Worm (Caenorhabditis elegans): Measurements from ENCODE around the gene col-13.

Gene col-13

DNA sequence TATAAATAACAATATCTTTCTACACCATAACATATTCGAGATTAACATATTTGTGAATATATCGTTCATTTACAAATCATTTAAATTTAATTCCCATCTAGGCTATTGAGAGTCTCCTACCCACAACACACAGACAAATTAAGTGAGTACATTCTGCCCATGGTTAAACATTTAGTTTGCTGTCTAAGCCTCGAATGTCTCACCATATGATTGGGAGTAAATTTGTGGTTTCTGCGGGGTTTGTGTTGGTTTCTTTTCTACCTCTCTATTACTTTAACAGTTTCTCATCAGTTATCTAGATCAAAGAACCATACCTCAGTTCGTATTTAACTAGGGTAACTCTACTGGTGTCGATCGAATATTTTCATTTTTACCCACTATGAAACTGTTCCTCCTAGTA lies 23.3 kb downstream of the col-13 start, which contains the start of gene ugt-2:
ugt-2 (plus strand) TSS at position 371 of the 400 bp plus-strand sequence.
- TF ChIP-seq nhr-232 (tag; optimal IDR thresholded peaks at IDR 0.05) (no peak), ceh-2 (tag; optimal IDR thresholded peaks at IDR 0.05) (no peak), elt-2 (tag; optimal IDR thresholded peaks at IDR 0.05) (no peak), ceh-6 (GFP tag; optimal IDR thresholded peaks at IDR 0.05) (no peak), ceh-48 (tag; optimal IDR thresholded peaks at IDR 0.05) (no peak), rnt-1 (tag; optimal IDR thresholded peaks at IDR 0.05) (no peak), unc-86 (tag; optimal IDR thresholded peaks at IDR 0.05) (no peak), ama-1 (optimal IDR thresholded peaks at IDR 0.05) (no peak)

DNA sequence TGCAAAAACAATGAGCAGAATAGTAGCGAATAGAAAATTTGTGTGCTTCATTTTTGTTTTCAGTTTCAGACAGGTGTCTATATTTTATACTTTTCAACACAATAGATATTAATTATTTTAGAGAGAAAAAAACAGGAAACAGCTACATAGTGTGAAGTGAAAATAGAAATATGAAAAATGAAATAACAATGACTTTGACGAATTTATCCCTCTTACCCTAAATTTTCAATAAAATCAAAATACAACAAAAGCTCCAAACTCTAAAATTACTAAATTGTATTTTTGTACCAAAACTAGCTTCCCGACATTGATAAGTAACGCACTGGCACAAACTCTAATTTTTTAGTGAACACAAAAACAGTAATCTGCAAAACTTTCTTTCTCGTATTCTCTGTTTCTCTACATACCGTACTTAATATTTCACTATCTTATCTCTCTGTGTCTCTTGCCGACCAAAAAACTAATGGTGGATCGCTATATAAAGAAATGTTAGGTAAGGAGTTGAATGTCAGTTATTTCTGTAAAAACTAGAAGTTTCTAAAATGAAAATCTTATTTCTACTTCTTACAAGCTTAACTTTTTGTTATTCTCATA lies 26.4 kb downstream of the col-13 start, which contains the start of the genes col-151 and ugt-1:
col-151 (minus strand) TSS at position 51 of the 594 bp plus-strand sequence.
ugt-1 (plus strand) TSS at position 491 of the 594 bp plus-strand sequence.
- TF ChIP-seq sox-4 (tag; optimal IDR thresholded peaks at IDR 0.05) (no peak), ceh-2 (tag; optimal IDR thresholded peaks at IDR 0.05) (no peak), ceh-24 (tag; optimal IDR thresholded peaks at IDR 0.05) (no peak), F13H6.1 (tag; optimal IDR thresholded peaks at IDR 0.05) (no peak), fax-1 (tag; optimal IDR thresholded peaks at IDR 0.05) (no peak), unc-3 (GFP tag; conservative IDR thresholded peaks at IDR 0.05) (no peak), unc-3 (tag; optimal IDR thresholded peaks at IDR 0.05) (no peak), lim-6 (tag; optimal IDR thresholded peaks at IDR 0.05) (no peak), rnt-1 (tag; optimal IDR thresholded peaks at IDR 0.05) (no peak), pat-9 (tag; optimal IDR thresholded peaks at IDR 0.05) (no peak), ama-1 (optimal IDR thresholded peaks at IDR 0.05) (no peak), odd-2 (tag; optimal IDR thresholded peaks at IDR 0.05) (no peak), C08G9.2 (tag; optimal IDR thresholded peaks at IDR 0.05) (no peak), fkh-10 (GFP tag; optimal IDR thresholded peaks at IDR 0.05) (no peak), ceh-9 (tag; optimal IDR thresholded peaks at IDR 0.05) (no peak), hlh-6 (tag; optimal IDR thresholded peaks at IDR 0.05) (no peak), K02D7.2 (tag; optimal IDR thresholded peaks at IDR 0.05) (no peak), pha-4 (tag; optimal IDR thresholded peaks at IDR 0.05) (no peak)

DNA sequence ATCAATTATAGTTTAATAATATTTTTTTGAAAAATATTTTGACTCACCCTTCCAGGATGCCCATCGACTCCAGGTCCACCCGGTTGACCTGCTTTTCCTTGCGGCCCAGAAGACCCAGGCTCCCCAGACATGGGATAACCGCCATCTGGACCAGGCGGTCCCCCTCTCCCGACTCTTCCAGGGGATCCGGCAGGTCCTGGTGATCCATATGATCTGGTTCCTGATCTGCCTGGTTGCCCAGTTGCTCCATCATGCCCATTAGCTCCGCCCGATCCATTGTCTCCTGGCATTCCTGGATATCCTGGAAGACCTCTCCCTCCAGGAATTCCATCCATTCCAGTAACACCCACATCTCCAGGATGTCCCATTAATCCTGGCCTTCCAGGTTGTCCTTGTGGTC lies 28.0 kb downstream of the col-13 start:
- TF ChIP-seq ref-2 (tag; optimal IDR thresholded peaks at IDR 0.05) (no peak), pha-4 (tag; optimal IDR thresholded peaks at IDR 0.05) (no peak), sox-2 (GFP tag; IDR thresholded peaks at IDR 0.05) (no peak), che-1 (tag; optimal IDR thresholded peaks at IDR 0.05) (no peak), hlh-13 (GFP tag; optimal IDR thresholded peaks at IDR 0.05) (no peak), ceh-2 (tag; optimal IDR thresholded peaks at IDR 0.05) (no peak), hlh-8 (tag; optimal IDR thresholded peaks at IDR 0.05) (no peak), Y22D7AL.16 (tag; optimal IDR thresholded peaks at IDR 0.05) (no peak), dmd-4 (tag; optimal IDR thresholded peaks at IDR 0.05; ENCODE audit: borderline replicate concordance) (no peak), hlh-6 (tag; optimal IDR thresholded peaks at IDR 0.05) (no peak), ceh-18 (tag; optimal IDR thresholded peaks at IDR 0.05) (no peak), ceh-31 (tag; optimal IDR thresholded peaks at IDR 0.05) (no peak), dve-1 (tag; optimal IDR thresholded peaks at IDR 0.05) (no peak)

DNA sequence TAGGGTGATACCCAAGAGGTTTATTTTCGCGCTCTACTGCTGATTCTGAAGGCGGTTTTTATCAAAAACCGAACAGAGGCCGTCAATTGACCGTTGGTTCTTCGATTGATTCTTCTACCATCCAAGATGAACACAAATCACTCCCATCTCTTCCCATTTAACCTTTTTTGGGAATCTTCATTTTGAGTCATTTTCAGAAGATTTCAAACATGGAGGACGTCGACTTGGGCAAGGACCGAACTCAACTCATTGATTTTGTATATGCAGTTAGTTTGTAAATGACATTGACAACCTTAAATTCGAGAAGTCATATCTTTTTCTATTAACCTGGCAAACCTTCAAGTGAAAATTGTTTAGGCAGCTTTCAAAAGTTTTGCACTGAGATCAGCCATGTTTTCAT lies 33.4 kb downstream of the col-13 start, which contains the start of gene AC3.5:
AC3.5 (plus strand) TSS at position 210 of the 400 bp plus-strand sequence.
- TF ChIP-seq gmeb-2 (tag; optimal IDR thresholded peaks at IDR 0.05) (no peak), odd-2 (tag; optimal IDR thresholded peaks at IDR 0.05) (no peak), lin-11 (tag; optimal IDR thresholded peaks at IDR 0.05) (no peak), unc-3 (GFP tag; conservative IDR thresholded peaks at IDR 0.05) (no peak), unc-3 (tag; optimal IDR thresholded peaks at IDR 0.05) (no peak)

ce11 chrV:10387412-10387811 lies 34.3 kb downstream of the col-13 start:
- TF ChIP-seq hlh-30 (tag; optimal IDR thresholded peaks at IDR 0.05; ENCODE audit: insufficient read depth), result no peak
- TF ChIP-seq tbx-7 (tag; optimal IDR thresholded peaks at IDR 0.05), result no peak
- TF ChIP-seq mec-3 (tag; optimal IDR thresholded peaks at IDR 0.05; ENCODE audit: borderline replicate concordance), result no peak
- no peak for TF ChIP-seq unc-42 (tag; optimal IDR thresholded peaks at IDR 0.05)
- no peak for TF ChIP-seq dve-1 (tag; optimal IDR thresholded peaks at IDR 0.05)
- TF ChIP-seq fkh-6 (tag; optimal IDR thresholded peaks at IDR 0.05), result no peak
- no peak for TF ChIP-seq madf-2 (tag; optimal IDR thresholded peaks at IDR 0.05)
- TF ChIP-seq zip-5 (tag; optimal IDR thresholded peaks at IDR 0.05), result no peak
- TF ChIP-seq hlh-6 (tag; optimal IDR thresholded peaks at IDR 0.05), result no peak
- no peak for TF ChIP-seq pat-9 (tag; optimal IDR thresholded peaks at IDR 0.05)
- TF ChIP-seq unc-86 (tag; optimal IDR thresholded peaks at IDR 0.05), result no peak
- no peak for TF ChIP-seq unc-55 (GFP tag; optimal IDR thresholded peaks at IDR 0.05)
- TF ChIP-seq ztf-16 (tag; optimal IDR thresholded peaks at IDR 0.05), result no peak
- no peak for TF ChIP-seq lim-6 (tag; optimal IDR thresholded peaks at IDR 0.05)
- TF ChIP-seq ceh-30 (tag; optimal IDR thresholded peaks at IDR 0.05), result no peak
- no peak for TF ChIP-seq odd-2 (tag; optimal IDR thresholded peaks at IDR 0.05)

All from whole organism, late embryonic.